Fruit fly (Drosophila melanogaster): ENCODE data around the gene CG12320.

Gene CG12320

DNA sequence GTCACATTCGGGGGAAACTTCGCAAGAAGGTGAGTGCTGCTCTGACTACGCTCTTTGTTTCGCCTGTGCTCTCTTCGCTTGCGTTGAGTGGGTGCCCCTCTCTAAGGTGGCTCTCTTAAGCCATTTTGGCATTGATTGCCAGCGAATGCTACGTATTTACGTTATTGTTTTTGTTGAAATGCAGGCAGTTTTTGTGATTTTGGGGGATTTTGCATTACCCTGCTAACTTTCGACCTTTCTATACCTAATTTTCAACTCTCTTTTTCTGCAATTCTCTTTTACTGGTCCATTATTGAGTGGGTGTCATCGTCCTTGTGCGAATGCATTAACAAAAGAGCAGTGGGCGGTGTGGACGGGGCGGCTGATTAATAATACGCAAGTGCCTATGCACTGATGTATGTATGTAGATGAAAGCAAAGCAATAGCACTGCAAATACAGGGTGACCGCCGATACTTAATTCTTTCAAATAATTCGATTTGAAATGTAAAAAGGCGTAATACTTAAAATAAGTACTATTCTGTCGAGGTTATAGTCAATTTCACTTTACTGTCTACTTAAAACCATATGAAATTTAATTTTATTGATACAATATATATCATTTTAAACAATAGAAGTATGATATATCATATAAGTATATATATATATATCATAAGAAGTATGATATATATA is 22.7 kb upstream of the CG12320 start:
- TF ChIP-seq CG15710 (tag; optimal IDR thresholded peaks at IDR 0.05) (peak; percentile 9), rn (GFP tag; IDR thresholded peaks at IDR 0.05) (no peak), CG8159 (tag; optimal IDR thresholded peaks at IDR 0.05) (no peak), CG10348 (GFP tag; IDR thresholded peaks at IDR 0.05) (no peak), CG4496 (GFP tag; IDR thresholded peaks at IDR 0.05) (peak; percentile 69), CG34367 (tag; optimal IDR thresholded peaks at IDR 0.05) (peak; percentile 19), CG12605 (GFP tag; IDR thresholded peaks at IDR 0.05) (peak; percentile 67), CG14655 (GFP tag; optimal IDR thresholded peaks at IDR 0.05) (no peak), CG17806 (tag; optimal IDR thresholded peaks at IDR 0.05) (peak; percentile 25), Ets98B (GFP tag; IDR thresholded peaks at IDR 0.05) (peak; percentile 10; the same call in 1 of the 2 replicates), CG32121 (GFP tag; IDR thresholded peaks at IDR 0.05) (peak; percentile 75), EcR (GFP tag; optimal IDR thresholded peaks at IDR 0.05) (peak; percentile 94), CG13204 (GFP tag; optimal IDR thresholded peaks at IDR 0.05) (no peak), Pif1B (GFP tag; optimal IDR thresholded peaks at IDR 0.05) (peak; percentile 5)

DNA sequence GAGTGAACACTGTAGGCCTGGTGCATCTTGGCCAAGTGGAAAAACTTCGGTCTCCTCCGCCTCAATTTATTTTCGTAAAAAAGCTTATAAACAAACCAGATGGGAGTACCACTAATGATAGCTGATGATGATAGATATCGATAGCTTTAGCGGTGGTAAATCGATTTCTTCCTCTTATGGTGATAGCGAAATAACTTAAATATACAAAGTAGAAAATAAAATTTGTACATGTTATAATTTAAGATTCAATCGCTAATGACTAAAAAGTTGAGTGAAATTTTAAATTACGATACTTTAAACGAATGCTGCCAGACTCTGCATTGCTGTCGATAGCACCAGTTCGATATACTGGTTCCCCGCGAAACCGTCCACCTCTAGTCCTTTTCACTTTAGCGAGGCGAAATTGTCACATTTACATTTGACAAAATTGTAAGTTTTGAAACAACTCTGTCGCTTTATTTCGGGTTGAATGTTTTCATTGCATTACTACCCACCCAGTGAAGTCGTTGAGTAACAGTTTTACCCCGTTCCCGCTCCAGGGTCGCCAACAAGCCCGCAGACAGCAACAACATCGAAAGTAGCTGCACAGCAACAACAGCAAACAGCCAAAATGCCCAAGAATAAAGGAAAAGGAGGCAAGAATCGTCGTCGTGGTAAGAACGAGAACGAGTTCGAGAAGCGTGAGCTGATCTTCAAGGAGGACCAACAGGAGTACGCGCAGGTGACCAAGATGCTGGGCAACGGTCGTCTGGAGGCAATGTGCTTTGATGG is 22.0 kb upstream of the CG12320 start, which contains the start of the genes Vps39 and eIF1A:
TSS of gene Vps39 (minus strand) at position 119 of the 771 bp plus-strand sequence.
TSS of gene eIF1A (plus strand) at position 338 of the 771 bp plus-strand sequence.
- TF ChIP-seq CG10348 (GFP tag; IDR thresholded peaks at IDR 0.05), result no peak
- no peak for TF ChIP-seq CG17806 (tag; optimal IDR thresholded peaks at IDR 0.05)
- no peak for TF ChIP-seq CG8159 (tag; optimal IDR thresholded peaks at IDR 0.05)
- TF ChIP-seq CG14655 (GFP tag; optimal IDR thresholded peaks at IDR 0.05), result no peak
- TF ChIP-seq EcR (GFP tag; optimal IDR thresholded peaks at IDR 0.05), result no peak
- TF ChIP-seq CG13204 (GFP tag; optimal IDR thresholded peaks at IDR 0.05), result no peak
- no peak for TF ChIP-seq fd96Ca (GFP tag; IDR thresholded peaks at IDR 0.05)
- no peak for TF ChIP-seq Pif1B (GFP tag; optimal IDR thresholded peaks at IDR 0.05)
- TF ChIP-seq D1 (tag; optimal IDR thresholded peaks at IDR 0.05), result no peak
- TF ChIP-seq Pif1A (GFP tag; optimal IDR thresholded peaks at IDR 0.05), result no peak
- no peak for TF ChIP-seq CG15710 (tag; optimal IDR thresholded peaks at IDR 0.05)

DNA sequence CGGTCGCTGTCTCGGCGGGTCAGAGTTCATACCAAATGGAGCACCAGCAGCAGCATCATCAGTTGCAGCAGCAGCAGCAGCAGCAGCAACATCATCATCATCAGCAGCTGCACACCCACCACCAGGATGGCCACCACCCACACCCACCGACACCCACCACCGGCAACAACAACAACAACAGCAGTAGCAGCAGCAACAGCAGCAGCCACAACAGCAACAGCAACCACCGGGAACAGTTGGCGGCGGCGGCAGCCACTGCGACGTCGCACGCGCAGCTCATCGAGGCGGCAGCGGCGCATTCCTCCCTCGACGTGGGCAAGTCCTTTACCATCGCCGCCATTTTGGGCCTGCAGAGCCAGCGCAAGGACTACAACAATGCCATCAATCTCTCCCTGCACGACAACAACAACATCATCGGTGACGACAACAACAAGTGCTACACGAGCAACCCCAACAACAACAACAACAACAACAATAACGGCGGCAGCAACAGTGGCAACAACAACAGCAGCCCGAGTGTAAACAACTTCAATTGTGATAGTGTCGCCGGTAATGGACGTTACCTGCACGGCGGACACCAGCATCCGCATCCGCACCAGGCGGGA is 17.3 kb upstream of the CG12320 start:
- no peak for TF ChIP-seq CG15710 (tag; optimal IDR thresholded peaks at IDR 0.05)
- no peak for TF ChIP-seq CG9948 (tag; optimal IDR thresholded peaks at IDR 0.05)
- no peak for TF ChIP-seq CG17806 (tag; optimal IDR thresholded peaks at IDR 0.05)
- TF ChIP-seq fd96Ca (GFP tag; IDR thresholded peaks at IDR 0.05), result no peak
- TF ChIP-seq CG34367 (tag; optimal IDR thresholded peaks at IDR 0.05), result no peak
- TF ChIP-seq Ets98B (GFP tag; IDR thresholded peaks at IDR 0.05), result no peak

DNA sequence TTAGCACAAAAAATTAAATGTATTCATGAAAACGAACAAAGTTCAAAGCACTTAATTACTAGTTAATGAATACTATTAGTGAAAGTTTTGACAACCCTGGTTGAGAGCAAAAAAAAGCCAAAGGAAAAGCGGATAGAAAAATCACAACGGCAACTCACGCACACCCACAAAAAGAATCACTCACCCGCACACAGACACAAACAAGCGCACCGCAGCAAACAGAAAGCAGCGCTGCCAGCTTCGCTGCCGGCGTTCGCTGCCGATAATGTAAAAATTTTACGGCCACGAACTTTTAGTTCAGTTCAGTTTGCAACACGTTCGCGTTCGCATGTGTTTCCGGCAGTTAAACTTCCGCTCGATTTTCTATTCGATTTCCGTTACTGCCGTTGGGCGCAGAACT is 15.0 kb upstream of the CG12320 start, which contains the start of gene CG18599:
TSS of gene CG18599 (plus strand) at position 301 of the 400 bp plus-strand sequence.
- TF ChIP-seq CG15710 (tag; optimal IDR thresholded peaks at IDR 0.05), result no peak
- TF ChIP-seq CG13204 (GFP tag; optimal IDR thresholded peaks at IDR 0.05), result no peak
- no peak for TF ChIP-seq fd96Ca (GFP tag; IDR thresholded peaks at IDR 0.05)
- TF ChIP-seq CG8301 (tag; optimal IDR thresholded peaks at IDR 0.05), result no peak
- no peak for TF ChIP-seq CG8159 (tag; optimal IDR thresholded peaks at IDR 0.05)
- TF ChIP-seq Ets98B (GFP tag; IDR thresholded peaks at IDR 0.05), result no peak
- no peak for TF ChIP-seq EcR (GFP tag; optimal IDR thresholded peaks at IDR 0.05)

DNA sequence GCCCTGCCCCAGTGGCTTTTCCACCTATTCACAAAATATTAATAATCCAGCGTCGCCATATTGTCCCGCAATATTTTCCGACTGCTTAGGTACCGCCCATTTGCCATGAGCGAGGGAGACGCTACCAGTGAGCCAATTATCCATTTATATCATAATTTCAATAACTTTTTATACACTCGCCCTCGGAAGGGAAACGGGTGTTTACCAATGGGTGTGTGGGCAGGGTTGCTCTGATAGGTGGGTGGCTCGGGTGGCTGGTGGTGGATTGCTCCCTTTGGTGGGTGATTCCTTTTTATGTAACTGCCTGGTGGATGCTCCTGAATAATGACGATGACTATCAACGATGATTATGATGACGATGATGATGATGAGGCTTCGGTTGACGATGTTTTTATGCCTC is 14.1 kb upstream of the CG12320 start:
- TF ChIP-seq Pif1A (GFP tag; optimal IDR thresholded peaks at IDR 0.05) (no peak), CG8159 (tag; optimal IDR thresholded peaks at IDR 0.05) (no peak), CG10348 (GFP tag; IDR thresholded peaks at IDR 0.05) (no peak), Snoo (tag; optimal IDR thresholded peaks at IDR 0.05) (no peak), CG17806 (tag; optimal IDR thresholded peaks at IDR 0.05) (no peak), CG15710 (tag; optimal IDR thresholded peaks at IDR 0.05) (no peak), Pif1B (GFP tag; optimal IDR thresholded peaks at IDR 0.05) (no peak), fd96Ca (GFP tag; IDR thresholded peaks at IDR 0.05) (no peak), CG34367 (tag; optimal IDR thresholded peaks at IDR 0.05) (no peak), CG12605 (GFP tag; IDR thresholded peaks at IDR 0.05) (no peak), CG9948 (tag; optimal IDR thresholded peaks at IDR 0.05) (no peak), CG4496 (GFP tag; IDR thresholded peaks at IDR 0.05) (no peak), CG8301 (tag; optimal IDR thresholded peaks at IDR 0.05) (no peak), CG13204 (GFP tag; optimal IDR thresholded peaks at IDR 0.05) (no peak), rn (GFP tag; IDR thresholded peaks at IDR 0.05) (no peak), gl (tag; optimal IDR thresholded peaks at IDR 0.05) (no peak)

DNA sequence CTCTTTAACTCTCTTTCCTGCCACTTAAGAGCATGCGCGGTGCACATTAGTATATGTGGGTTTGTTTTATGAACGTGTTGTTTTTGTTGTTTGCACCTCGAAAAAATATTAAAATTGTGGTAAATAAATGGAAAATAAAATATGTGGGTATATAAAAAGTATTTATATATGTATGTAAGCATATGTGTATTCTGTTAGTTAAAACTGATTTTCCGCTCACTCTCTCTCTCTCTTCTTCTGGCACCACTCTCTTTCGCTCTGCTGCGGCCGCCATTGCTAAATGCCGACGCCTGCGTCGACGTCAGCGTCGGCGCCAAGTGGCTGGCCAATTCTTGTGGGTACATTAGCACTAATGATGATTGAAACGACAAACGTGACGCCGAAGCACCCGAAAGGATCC is 12.7 kb upstream of the CG12320 start:
- TF ChIP-seq CG14655 (GFP tag; optimal IDR thresholded peaks at IDR 0.05) (no peak), fd96Ca (GFP tag; IDR thresholded peaks at IDR 0.05) (no peak), rn (GFP tag; IDR thresholded peaks at IDR 0.05) (no peak), CG17806 (tag; optimal IDR thresholded peaks at IDR 0.05) (no peak), D1 (tag; optimal IDR thresholded peaks at IDR 0.05) (no peak), Snoo (tag; optimal IDR thresholded peaks at IDR 0.05) (no peak), Ets98B (GFP tag; IDR thresholded peaks at IDR 0.05) (no peak), CG8301 (tag; optimal IDR thresholded peaks at IDR 0.05) (no peak), Pif1B (GFP tag; optimal IDR thresholded peaks at IDR 0.05) (no peak), CG4496 (GFP tag; IDR thresholded peaks at IDR 0.05) (no peak), Pif1A (GFP tag; optimal IDR thresholded peaks at IDR 0.05) (no peak), CG34367 (tag; optimal IDR thresholded peaks at IDR 0.05) (no peak), CG8159 (tag; optimal IDR thresholded peaks at IDR 0.05) (no peak), gl (tag; optimal IDR thresholded peaks at IDR 0.05) (no peak), EcR (GFP tag; optimal IDR thresholded peaks at IDR 0.05) (no peak), CG12605 (GFP tag; IDR thresholded peaks at IDR 0.05) (no peak), CG13204 (GFP tag; optimal IDR thresholded peaks at IDR 0.05) (no peak), CG15710 (tag; optimal IDR thresholded peaks at IDR 0.05) (no peak), CG10348 (GFP tag; IDR thresholded peaks at IDR 0.05) (no peak)

Data from whole organism, pupa.